Worm (Caenorhabditis elegans) whole organism, L2 larva: ENCODE data around the gene sel-12.
A peak's percentile ranks its signal among the peaks of the same experiment; 100 is the strongest.

Experiments used
- C34F6.9 ChIP-seq: fragments of 150-350 bp; optimal IDR thresholded peaks from 2 replicates; lab custom pipeline; 2014; ENCODE audit warnings: missing biosample characterization, missing genetic modification characterization
- F13H6.1 ChIP-seq: sonication (generic microtip); optimal IDR thresholded peaks from 2 replicates; lab custom pipeline; 2016; ENCODE audit warnings: missing genetic modification characterization, missing compliant biosample characterization
- R02D3.7 ChIP-seq: fragments of 150-350 bp; optimal IDR thresholded peaks from 2 replicates; lab custom pipeline; 2014; ENCODE audit warnings: missing biosample characterization, missing genetic modification characterization
- ama-1 ChIP-seq: fragments of 150-350 bp; optimal IDR thresholded peaks from 2 replicates; lab custom pipeline; 2018; ENCODE audit warnings: inconsistent platforms
- blmp-1 ChIP-seq: sonication (generic microtip); optimal IDR thresholded peaks from 2 replicates; lab custom pipeline; 2017; ENCODE audit warnings: missing genetic modification characterization, mild to moderate bottlenecking, missing compliant biosample characterization, antibody characterized with exemption, moderate library complexity; ENCODE audit not compliant: insufficient read depth
- ceh-16 ChIP-seq: fragments of 150-350 bp; optimal IDR thresholded peaks from 2 replicates; lab custom pipeline; 2014; ENCODE audit warnings: missing biosample characterization, missing genetic modification characterization
- ceh-82 ChIP-seq: fragments of 150-350 bp; optimal IDR thresholded peaks from 2 replicates; lab custom pipeline; 2014; ENCODE audit warnings: missing biosample characterization, missing genetic modification characterization
- crh-2 ChIP-seq: sonication (generic microtip); optimal IDR thresholded peaks from 2 replicates; lab custom pipeline; 2017; ENCODE audit warnings: missing biosample characterization, missing genetic modification characterization
- dmd-4 ChIP-seq: sonication (generic microtip); optimal IDR thresholded peaks from 2 replicates; lab custom pipeline; 2017; ENCODE audit warnings: missing biosample characterization, missing genetic modification characterization
- elt-1 ChIP-seq: fragments of 150-350 bp; optimal IDR thresholded peaks from 2 replicates; lab custom pipeline; 2014; ENCODE audit warnings: missing biosample characterization, missing genetic modification characterization
- elt-3 ChIP-seq: sonication (generic microtip); optimal IDR thresholded peaks from 2 replicates; lab custom pipeline; 2017; ENCODE audit warnings: missing biosample characterization, missing genetic modification characterization
- fos-1 ChIP-seq: fragments of 150-350 bp; optimal IDR thresholded peaks from 2 replicates; lab custom pipeline; 2014; ENCODE audit warnings: missing biosample characterization, missing genetic modification characterization
- lin-13 ChIP-seq: fragments of 150-350 bp; optimal IDR thresholded peaks from 2 replicates; lab custom pipeline; 2014; ENCODE audit warnings: missing biosample characterization, missing genetic modification reagents, missing genetic modification characterization
- lsy-2 ChIP-seq, 2 experiments: fragments of 150-350 bp in 1 of 2; sonication (generic microtip) in 1 of 2; optimal IDR thresholded peaks; 2 replicates each; lab custom pipeline; 2014 to 2017; ENCODE audit warnings: missing biosample characterization in 2 of 2, missing genetic modification characterization in 2 of 2
- mab-5 ChIP-seq: fragments of 150-350 bp; optimal IDR thresholded peaks from 2 replicates; lab custom pipeline; 2014; ENCODE audit warnings: missing biosample characterization, missing genetic modification characterization
- mbf-1 ChIP-seq: sonication (generic microtip); optimal IDR thresholded peaks from 2 replicates; lab custom pipeline; 2017; ENCODE audit warnings: missing biosample characterization, missing genetic modification characterization
- nhr-10 ChIP-seq: sonication (generic microtip); optimal IDR thresholded peaks from 2 replicates; lab custom pipeline; 2017; ENCODE audit warnings: missing biosample characterization, missing genetic modification characterization
- nhr-12 ChIP-seq: fragments of 150-350 bp; optimal IDR thresholded peaks from 2 replicates; lab custom pipeline; 2014; ENCODE audit warnings: missing biosample characterization, missing genetic modification characterization
- nhr-129 ChIP-seq: fragments of 150-350 bp; optimal IDR thresholded peaks from 2 replicates; lab custom pipeline; 2014; ENCODE audit warnings: missing biosample characterization, missing genetic modification characterization
- nhr-23 ChIP-seq: fragments of 150-350 bp; optimal IDR thresholded peaks from 2 replicates; lab custom pipeline; 2014; ENCODE audit warnings: missing biosample characterization, missing genetic modification reagents, missing genetic modification characterization
- nhr-237 ChIP-seq: fragments of 150-350 bp; optimal IDR thresholded peaks from 2 replicates; lab custom pipeline; 2014; ENCODE audit warnings: missing biosample characterization, missing genetic modification characterization
- nhr-25 ChIP-seq: fragments of 150-350 bp; sonication (generic microtip); optimal IDR thresholded peaks from 3 replicates; lab custom pipeline; 2014; ENCODE audit warnings: missing biosample characterization, missing genetic modification characterization
- nhr-6 ChIP-seq: fragments of 150-350 bp; optimal IDR thresholded peaks from 2 replicates; lab custom pipeline; 2014; ENCODE audit warnings: missing biosample characterization, missing genetic modification characterization
- peb-1 ChIP-seq: fragments of 150-350 bp; optimal IDR thresholded peaks from 2 replicates; lab custom pipeline; 2014; ENCODE audit warnings: missing biosample characterization, missing genetic modification characterization
- sem-4 ChIP-seq: fragments of 150-350 bp; optimal IDR thresholded peaks from 2 replicates; lab custom pipeline; 2014; ENCODE audit warnings: missing biosample characterization, missing genetic modification reagents, missing genetic modification characterization
- skn-1 ChIP-seq: sonication (generic microtip); optimal IDR thresholded peaks from 2 replicates; lab custom pipeline; 2017; ENCODE audit warnings: missing biosample characterization, missing genetic modification characterization
- sma-3 ChIP-seq: sonication (generic microtip); optimal IDR thresholded peaks from 2 replicates; lab custom pipeline; 2016; ENCODE audit warnings: missing genetic modification reagents, missing genetic modification characterization, missing compliant biosample characterization
- sma-9 ChIP-seq, 2 experiments: fragments of 150-350 bp in 1 of 2; sonication (generic microtip) in 1 of 2; optimal IDR thresholded peaks; 2 replicates each; lab custom pipeline; 2014 to 2016; ENCODE audit warnings: missing genetic modification characterization in 2 of 2, mild to moderate bottlenecking in 1 of 2, missing biosample characterization in 1 of 2, missing compliant biosample characterization in 1 of 2, missing genetic modification reagents in 1 of 2, moderate library complexity in 1 of 2
- snpc-4 ChIP-seq: fragments of 150-350 bp; optimal IDR thresholded peaks from 2 replicates; lab custom pipeline; 2014; ENCODE audit warnings: missing biosample characterization, missing genetic modification characterization
- unc-39 ChIP-seq: fragments of 150-350 bp; optimal IDR thresholded peaks from 2 replicates; lab custom pipeline; 2014; ENCODE audit warnings: missing biosample characterization, missing genetic modification characterization
- unc-55 ChIP-seq: fragments of 150-350 bp; sonication (generic microtip); optimal IDR thresholded peaks from 3 replicates; lab custom pipeline; 2014; ENCODE audit warnings: missing biosample characterization, missing genetic modification reagents, missing genetic modification characterization
- ztf-1 ChIP-seq: fragments of 200-800 bp; sonication (Bioruptor generic); conservative IDR thresholded peaks from 2 replicates; pipeline ENCODE4 v1.3.6; 2022; ENCODE audit warnings: missing genetic modification characterization, missing compliant biosample characterization
- ztf-11 ChIP-seq: sonication (generic microtip); optimal IDR thresholded peaks from 2 replicates; lab custom pipeline; 2017; ENCODE audit warnings: missing biosample characterization, missing genetic modification characterization

sel-12 gene

ce11 chrX:915510-915909 is at the start of gene sel-12:
sel-12 (plus strand) TSS chrX:915867.
- TF ChIP-seq nhr-129 (tag; lab: Kevin White, UChicago): peak; percentile 49
- TF ChIP-seq fos-1 (tag; lab: Kevin White, UChicago): peak; percentile 22
- TF ChIP-seq R02D3.7: no peak
- TF ChIP-seq ama-1 (lab: Kevin White, UChicago): no peak
- TF ChIP-seq lsy-2 (tag; optimal IDR thresholded peaks at IDR 0.05; lab: Kevin White, UChicago): peak in 1 of 2 experiments; percentile 34
- TF ChIP-seq C34F6.9 (tag; lab: Kevin White, UChicago): peak; percentile 48
- peak; percentile 71 for TF ChIP-seq unc-55 (GFP tag; lab: Kevin White, UChicago)

- TF ChIP-seq nhr-25 (tag; lab: Kevin White, UChicago) (peak; percentile 76), nhr-6 (tag; lab: Kevin White, UChicago) (no peak), unc-55 (GFP tag; lab: Kevin White, UChicago) (peak; percentile 40), unc-39 (no peak), blmp-1 (tag; lab: Kevin White, UChicago) (peak; percentile 28), ztf-1 (no peak), ceh-82 (tag; lab: Kevin White, UChicago) (no peak), sma-3 (GFP tag; lab: Kevin White, UChicago) (peak; percentile 38), ztf-11 (tag; lab: Kevin White, UChicago) (no peak), sma-9 (GFP tag; optimal IDR thresholded peaks at IDR 0.05; lab: Kevin White, UChicago) (peak; percentile 13), sma-9 (tag; optimal IDR thresholded peaks at IDR 0.05; lab: Kevin White, UChicago) (no peak), nhr-237 (no peak), mbf-1 (no peak), sem-4 (no peak), fos-1 (tag; lab: Kevin White, UChicago) (peak; percentile 83), crh-2 (tag; lab: Kevin White, UChicago) (peak; percentile 6), nhr-23 (tag; lab: Kevin White, UChicago) (no peak), mab-5 (no peak), ama-1 (lab: Kevin White, UChicago) (no peak), lin-13 (no peak), nhr-10 (no peak), F13H6.1 (tag; lab: Kevin White, UChicago) (peak; percentile 46), C34F6.9 (tag; lab: Kevin White, UChicago) (peak; percentile 27), snpc-4 (tag; lab: Kevin White, UChicago) (no peak)
Observed at ce11 chrX:871020-871419, 44.6 kb upstream of the sel-12 start, which contains the start of gene lgl-1. lgl-1 (minus strand) TSS chrX:871089.

ce11 chrX:871957-872715 is 43.5 kb upstream of the sel-12 start, which contains the start of gene F56F10.1:
F56F10.1 (plus strand) TSS chrX:872603.
- TF ChIP-seq skn-1 (tag; lab: Kevin White, UChicago) (peak; percentile 31), snpc-4 (tag; lab: Kevin White, UChicago) (peak; percentile 78), sma-9 (GFP tag; optimal IDR thresholded peaks at IDR 0.05; lab: Kevin White, UChicago) (no peak), sma-9 (tag; optimal IDR thresholded peaks at IDR 0.05; lab: Kevin White, UChicago) (no peak), fos-1 (tag; lab: Kevin White, UChicago) (peak; percentile 74), elt-1 (tag; lab: Kevin White, UChicago) (no peak), dmd-4 (tag; lab: Kevin White, UChicago) (no peak)

ce11 chrX:873634-874033 is 42.0 kb upstream of the sel-12 start:
- TF ChIP-seq sma-3 (GFP tag; lab: Kevin White, UChicago): no peak
- TF ChIP-seq elt-3 (tag; lab: Kevin White, UChicago): no peak
- TF ChIP-seq peb-1 (tag; lab: Kevin White, UChicago): no peak
- no peak for TF ChIP-seq lin-13
- no peak for TF ChIP-seq ztf-11 (tag; lab: Kevin White, UChicago)
- TF ChIP-seq nhr-6 (tag; lab: Kevin White, UChicago): no peak
- no peak for TF ChIP-seq nhr-129 (tag; lab: Kevin White, UChicago)
- TF ChIP-seq nhr-12 (tag; lab: Kevin White, UChicago): no peak
- no peak for TF ChIP-seq ceh-16 (tag; lab: Kevin White, UChicago)
- no peak for TF ChIP-seq sma-9 (GFP tag; optimal IDR thresholded peaks at IDR 0.05; lab: Kevin White, UChicago)
- TF ChIP-seq sma-9 (tag; optimal IDR thresholded peaks at IDR 0.05; lab: Kevin White, UChicago): no peak
- TF ChIP-seq sem-4: no peak
- TF ChIP-seq nhr-10: no peak
